Fruit fly (Drosophila melanogaster): ENCODE data around the gene CG31106.

The CG31106 gene

dm6 chr3R:25183484-25184442 is 32.3 kb upstream of the CG31106 start, which contains the start of gene dan (continued):
- peak; percentile 38 for TF ChIP-seq fd96Cb (tag; optimal IDR thresholded peaks at IDR 0.05)
- TF ChIP-seq CG4707 (GFP tag; optimal IDR thresholded peaks at IDR 0.05) = no peak
- TF ChIP-seq MTF-1 (GFP tag; optimal IDR thresholded peaks at IDR 0.05; ENCODE audit: borderline replicate concordance) = no peak
- TF ChIP-seq CG12155 (GFP tag; optimal IDR thresholded peaks at IDR 0.05) = peak; percentile 11
- TF ChIP-seq pfk (GFP tag; optimal IDR thresholded peaks at IDR 0.05) = no peak
- TF ChIP-seq CG2202 (tag; optimal IDR thresholded peaks at IDR 0.05) = no peak
- no peak for TF ChIP-seq CG8281 (tag; optimal IDR thresholded peaks at IDR 0.05)
- TF ChIP-seq CG10209 (GFP tag; optimal IDR thresholded peaks at IDR 0.05) = peak; percentile 47
- TF ChIP-seq Usf (GFP tag; optimal IDR thresholded peaks at IDR 0.05) = no peak
- TF ChIP-seq bab2 (GFP tag; optimal IDR thresholded peaks at IDR 0.05) = no peak
- TF ChIP-seq twi (tag; optimal IDR thresholded peaks at IDR 0.05) = peak; percentile 62
- no peak for TF ChIP-seq hth (optimal IDR thresholded peaks at IDR 0.05)
- TF ChIP-seq ara (GFP tag; IDR thresholded peaks at IDR 0.05) = no peak
- TF ChIP-seq psq (GFP tag; optimal IDR thresholded peaks at IDR 0.05) = no peak
- TF ChIP-seq chm (GFP tag; IDR thresholded peaks at IDR 0.05) = no peak
- TF ChIP-seq row (GFP tag; IDR thresholded peaks at IDR 0.05) = peak; percentile 30; the same call in 1 of the 3 replicates
- TF ChIP-seq vvl (GFP tag; IDR thresholded peaks at IDR 0.05) = no peak
- TF ChIP-seq Awh (GFP tag; IDR thresholded peaks at IDR 0.05) = no peak
- TF ChIP-seq CG7372 (GFP tag; IDR thresholded peaks at IDR 0.05) = no peak
- no peak for TF ChIP-seq Nf-YB (GFP tag; optimal IDR thresholded peaks at IDR 0.05)
- no peak for TF ChIP-seq Hmx (GFP tag; optimal IDR thresholded peaks at IDR 0.05)
- TF ChIP-seq CG17568 (GFP tag; optimal IDR thresholded peaks at IDR 0.05) = no peak
- TF ChIP-seq sim (GFP tag; IDR thresholded peaks at IDR 0.05) = no peak
- no peak for TF ChIP-seq sob (GFP tag; IDR thresholded peaks at IDR 0.05)
- no peak for TF ChIP-seq mam (GFP tag; optimal IDR thresholded peaks at IDR 0.05)
- TF ChIP-seq fd102C (GFP tag; optimal IDR thresholded peaks at IDR 0.05) = peak; percentile 75
- TF ChIP-seq CG12391 (tag; optimal IDR thresholded peaks at IDR 0.05) = peak; percentile 60
- TF ChIP-seq zen2 (GFP tag; IDR thresholded peaks at IDR 0.05; ENCODE audit: partially characterized antibody) = no peak
- no peak for TF ChIP-seq Sry-β (GFP tag; optimal IDR thresholded peaks at IDR 0.05)
- TF ChIP-seq CG1024 (GFP tag; IDR thresholded peaks at IDR 0.05) = no peak
- peak; percentile 43 for TF ChIP-seq CG8388 (GFP tag; optimal IDR thresholded peaks at IDR 0.05)
- peak; percentile 27 for TF ChIP-seq org-1 (GFP tag; optimal IDR thresholded peaks at IDR 0.05)
- TF ChIP-seq Ets65A (GFP tag) = peak; percentile 86
- TF ChIP-seq CG7745 (tag; optimal IDR thresholded peaks at IDR 0.05) = no peak
- no peak for TF ChIP-seq zfh2 (GFP tag; optimal IDR thresholded peaks at IDR 0.05)
- TF ChIP-seq CG1603 (tag; optimal IDR thresholded peaks at IDR 0.05) = no peak
- TF ChIP-seq CG17328 (GFP tag; IDR thresholded peaks at IDR 0.05) = no peak; the same call in 1 of the 2 replicates
- no peak for TF ChIP-seq CG14860 (GFP tag; IDR thresholded peaks at IDR 0.05; ENCODE audit: partially characterized antibody)
- TF ChIP-seq CG17802 (tag; optimal IDR thresholded peaks at IDR 0.05) = no peak
- no peak for TF ChIP-seq ap (GFP tag; IDR thresholded peaks at IDR 0.05)
- no peak for TF ChIP-seq sisA (GFP tag; IDR thresholded peaks at IDR 0.05)
- no peak for TF ChIP-seq ssp (GFP tag; IDR thresholded peaks at IDR 0.05)
- TF ChIP-seq prd (optimal IDR thresholded peaks at IDR 0.05) = no peak
- TF ChIP-seq prd (GFP tag; IDR thresholded peaks at IDR 0.05) = peak; percentile 83
- TF ChIP-seq tll (GFP tag; optimal IDR thresholded peaks at IDR 0.05) = no peak
- TF ChIP-seq ERR (GFP tag; optimal IDR thresholded peaks at IDR 0.05) = no peak
- no peak for TF ChIP-seq ase (GFP tag; IDR thresholded peaks at IDR 0.05)
- TF ChIP-seq dimm (GFP tag; IDR thresholded peaks at IDR 0.05) = no peak
- TF ChIP-seq odd (GFP tag; optimal IDR thresholded peaks at IDR 0.05) = peak; percentile 5
- peak; percentile 6 for TF ChIP-seq CG12104 (GFP tag; optimal IDR thresholded peaks at IDR 0.05)

Measured in whole organism, embryonic.